Worm (Caenorhabditis elegans): Measurements from ENCODE around the gene gbb-1.

ce11 chrX:2927576-2927975 lies 30.2 kb upstream of the gbb-1 start:
- no peak for TF ChIP-seq ztf-4 (tag; optimal IDR thresholded peaks at IDR 0.05)
- no peak for TF ChIP-seq peb-1 (tag; optimal IDR thresholded peaks at IDR 0.05)
- no peak for TF ChIP-seq sma-9 (GFP tag; optimal IDR thresholded peaks at IDR 0.05)
- TF ChIP-seq sma-9 (tag; optimal IDR thresholded peaks at IDR 0.05): no peak
- TF ChIP-seq nhr-237 (tag; optimal IDR thresholded peaks at IDR 0.05): no peak
- no peak for TF ChIP-seq unc-55 (GFP tag; optimal IDR thresholded peaks at IDR 0.05)
- no peak for TF ChIP-seq unc-62 (GFP tag; optimal IDR thresholded peaks at IDR 0.05)
- no peak for TF ChIP-seq mdl-1 (tag; optimal IDR thresholded peaks at IDR 0.05)
- TF ChIP-seq skn-1 (tag; optimal IDR thresholded peaks at IDR 0.05): no peak

Measured in whole organism, L2 larva.